Worm (Caenorhabditis elegans) whole organism, mixed stage, embryonic: Measurements from ENCODE around the gene Y71H10B.1.

Experiments used
- M03D4.4 ChIP-seq: sonication (generic microtip); optimal IDR thresholded peaks from 2 replicates; lab custom pipeline; 2017; ENCODE audit warnings: mild to moderate bottlenecking, missing genetic modification characterization, missing compliant biosample characterization
- bed-3 ChIP-seq: fragments of 200-800 bp; sonication (Bioruptor generic); optimal IDR thresholded peaks from 3 replicates; lab custom pipeline; 2018; ENCODE audit warnings: mild to moderate bottlenecking, missing genetic modification characterization, moderate library complexity, missing compliant biosample characterization
- blmp-1 ChIP-seq: fragments of 150-350 bp; optimal IDR thresholded peaks from 2 replicates; lab custom pipeline; 2014; ENCODE audit warnings: missing biosample characterization, missing genetic modification characterization
- ceh-39 ChIP-seq: fragments of 150-350 bp; optimal IDR thresholded peaks from 2 replicates; lab custom pipeline; 2014; ENCODE audit warnings: missing biosample characterization, missing genetic modification characterization
- ceh-43 ChIP-seq: fragments of 200-800 bp; sonication (Bioruptor generic); optimal IDR thresholded peaks from 2 replicates; lab custom pipeline; 2018; ENCODE audit warnings: mild to moderate bottlenecking, missing genetic modification characterization, moderate library complexity, missing compliant biosample characterization
- ceh-83 ChIP-seq: fragments of 200-800 bp; sonication (Bioruptor generic); optimal IDR thresholded peaks from 2 replicates; lab custom pipeline; 2018; ENCODE audit warnings: mild to moderate bottlenecking, missing genetic modification characterization, missing compliant biosample characterization
- ces-1 ChIP-seq: fragments of 150-350 bp; optimal IDR thresholded peaks from 2 replicates; lab custom pipeline; 2014; ENCODE audit warnings: missing biosample characterization, missing genetic modification reagents, missing genetic modification characterization
- cnd-1 ChIP-seq: fragments of 200-800 bp; sonication (Bioruptor generic); optimal IDR thresholded peaks from 2 replicates; lab custom pipeline; 2018; ENCODE audit warnings: mild to moderate bottlenecking, missing genetic modification characterization, missing compliant biosample characterization
- drap-1 ChIP-seq: fragments of 200-800 bp; sonication (Bioruptor generic); optimal IDR thresholded peaks from 3 replicates; lab custom pipeline; 2018; ENCODE audit warnings: mild to moderate bottlenecking, missing genetic modification characterization, missing compliant biosample characterization
- elt-1 ChIP-seq: sonication (generic microtip); optimal IDR thresholded peaks from 2 replicates; lab custom pipeline; 2017; ENCODE audit warnings: missing genetic modification characterization, mild to moderate bottlenecking, missing compliant biosample characterization, antibody characterized with exemption, moderate library complexity, borderline replicate concordance; ENCODE audit not compliant: insufficient read depth
- elt-3 ChIP-seq: fragments of 150-350 bp; optimal IDR thresholded peaks from 2 replicates; lab custom pipeline; 2014; ENCODE audit warnings: missing biosample characterization, missing genetic modification characterization
- flh-1 ChIP-seq: fragments of 200-800 bp; sonication (Bioruptor generic); optimal IDR thresholded peaks from 2 replicates; lab custom pipeline; 2018; ENCODE audit warnings: mild to moderate bottlenecking, missing genetic modification characterization, moderate library complexity, missing compliant biosample characterization
- ham-2 ChIP-seq: fragments of 200-800 bp; sonication (Bioruptor generic); optimal IDR thresholded peaks from 2 replicates; lab custom pipeline; 2018; ENCODE audit warnings: mild to moderate bottlenecking, missing genetic modification characterization, missing compliant biosample characterization
- hlh-1 ChIP-seq: fragments of 150-350 bp; optimal IDR thresholded peaks from 2 replicates; lab custom pipeline; 2014; ENCODE audit warnings: missing biosample characterization, missing genetic modification reagents, missing genetic modification characterization
- lin-13 ChIP-seq: fragments of 150-350 bp; optimal IDR thresholded peaks from 2 replicates; lab custom pipeline; 2014; ENCODE audit warnings: missing biosample characterization, missing genetic modification characterization
- lin-32 ChIP-seq: fragments of 200-800 bp; sonication (Bioruptor generic); optimal IDR thresholded peaks from 2 replicates; lab custom pipeline; 2018; ENCODE audit warnings: mild to moderate bottlenecking, missing genetic modification characterization, missing compliant biosample characterization
- lsy-2 ChIP-seq: fragments of 150-350 bp; optimal IDR thresholded peaks from 2 replicates; lab custom pipeline; 2014; ENCODE audit warnings: missing biosample characterization, missing genetic modification characterization
- mab-5 ChIP-seq: fragments of 150-350 bp; optimal IDR thresholded peaks from 2 replicates; lab custom pipeline; 2014; ENCODE audit warnings: missing biosample characterization, missing genetic modification characterization
- mep-1 ChIP-seq: fragments of 150-350 bp; optimal IDR thresholded peaks from 2 replicates; lab custom pipeline; 2017; ENCODE audit warnings: missing biosample characterization, missing genetic modification reagents, missing genetic modification characterization, inconsistent platforms
- mls-2 ChIP-seq: sonication (generic microtip); optimal IDR thresholded peaks from 2 replicates; lab custom pipeline; 2016; ENCODE audit warnings: mild to moderate bottlenecking, missing genetic modification characterization, moderate library complexity, missing compliant biosample characterization
- nhr-12 ChIP-seq: fragments of 150-350 bp; optimal IDR thresholded peaks from 2 replicates; lab custom pipeline; 2014; ENCODE audit warnings: missing biosample characterization, missing genetic modification characterization
- nhr-2 ChIP-seq: fragments of 150-350 bp; optimal IDR thresholded peaks from 2 replicates; lab custom pipeline; 2014; ENCODE audit warnings: missing biosample characterization, missing genetic modification characterization
- nhr-237 ChIP-seq: fragments of 150-350 bp; optimal IDR thresholded peaks from 2 replicates; lab custom pipeline; 2014; ENCODE audit warnings: missing biosample characterization, missing genetic modification characterization
- nhr-28 ChIP-seq: fragments of 150-350 bp; optimal IDR thresholded peaks from 2 replicates; lab custom pipeline; 2014; ENCODE audit warnings: missing biosample characterization, missing genetic modification characterization
- nhr-76 ChIP-seq: sonication (generic microtip); optimal IDR thresholded peaks from 2 replicates; lab custom pipeline; 2017; ENCODE audit warnings: missing biosample characterization, missing genetic modification characterization
- pha-4 ChIP-seq: fragments of 150-350 bp; optimal IDR thresholded peaks from 2 replicates; lab custom pipeline; 2018; ENCODE audit warnings: missing biosample characterization, missing genetic modification reagents, missing genetic modification characterization
- sem-2 ChIP-seq: fragments of 200-800 bp; sonication (Bioruptor generic); optimal IDR thresholded peaks from 2 replicates; lab custom pipeline; 2018; ENCODE audit warnings: mild to moderate bottlenecking, missing genetic modification characterization, missing compliant biosample characterization
- snpc-4 ChIP-seq: fragments of 150-350 bp; optimal IDR thresholded peaks from 2 replicates; lab custom pipeline; 2014; ENCODE audit warnings: missing biosample characterization, missing genetic modification characterization
- sptf-1 ChIP-seq: sonication (generic microtip); optimal IDR thresholded peaks from 2 replicates; lab custom pipeline; 2017; ENCODE audit warnings: mild to moderate bottlenecking, missing genetic modification characterization, moderate library complexity, missing compliant biosample characterization
- tbx-8 ChIP-seq: fragments of 200-800 bp; sonication (Bioruptor generic); optimal IDR thresholded peaks from 2 replicates; lab custom pipeline; 2018; ENCODE audit warnings: mild to moderate bottlenecking, missing genetic modification characterization, moderate library complexity, missing compliant biosample characterization
- unc-120 ChIP-seq: sonication (generic microtip); optimal IDR thresholded peaks from 2 replicates; lab custom pipeline; 2017; ENCODE audit warnings: missing genetic modification characterization, missing compliant biosample characterization; ENCODE audit not compliant: poor library complexity, severe bottlenecking
- unc-39 ChIP-seq: fragments of 150-350 bp; optimal IDR thresholded peaks from 2 replicates; lab custom pipeline; 2014; ENCODE audit warnings: missing biosample characterization, missing genetic modification characterization
- unc-62 ChIP-seq: fragments of 150-350 bp; optimal IDR thresholded peaks from 2 replicates; lab custom pipeline; 2014; ENCODE audit warnings: missing biosample characterization, missing genetic modification reagents, missing genetic modification characterization
- zip-8 ChIP-seq: fragments of 150-350 bp; optimal IDR thresholded peaks from 2 replicates; lab custom pipeline; 2014; ENCODE audit warnings: missing biosample characterization, missing genetic modification characterization
- ztf-11 ChIP-seq: fragments of 150-350 bp; optimal IDR thresholded peaks from 2 replicates; lab custom pipeline; 2014; ENCODE audit warnings: missing biosample characterization, missing genetic modification characterization

Gene Y71H10B.1

DNA sequence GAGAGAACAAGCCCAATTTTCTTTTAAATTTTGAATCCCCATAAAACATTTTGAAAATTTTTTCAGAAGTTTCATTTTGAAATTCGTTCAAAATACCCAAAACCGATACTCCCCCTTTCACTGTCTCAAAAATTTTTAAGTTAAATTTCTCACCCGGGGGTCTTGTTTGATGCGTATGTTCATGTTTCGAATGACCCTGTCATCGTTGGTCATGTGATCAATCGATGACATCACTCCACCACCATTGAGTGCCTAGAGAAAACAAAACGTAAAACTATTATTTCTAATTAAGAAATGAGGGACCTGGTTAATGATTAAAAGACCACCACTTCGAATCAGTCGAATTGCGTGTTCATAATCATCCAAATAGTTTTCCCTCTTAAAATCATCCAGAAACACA, 18.3 kb upstream of the Y71H10B.1 start:
- TF ChIP-seq elt-3 (tag; lab: Kevin White, UChicago) (no peak), nhr-2 (tag; lab: Kevin White, UChicago) (no peak), bed-3 (GFP tag; lab: Kevin White, UChicago) (no peak), lsy-2 (no peak), M03D4.4 (tag; lab: Kevin White, UChicago) (no peak), nhr-76 (tag; lab: Kevin White, UChicago) (no peak), zip-8 (no peak), ces-1 (GFP tag; lab: Kevin White, UChicago) (no peak), lin-13 (no peak), ham-2 (no peak), ceh-39 (tag; lab: Kevin White, UChicago) (no peak), nhr-237 (no peak), elt-1 (tag; lab: Kevin White, UChicago) (no peak), unc-120 (tag; lab: Kevin White, UChicago) (no peak), mep-1 (no peak)

DNA sequence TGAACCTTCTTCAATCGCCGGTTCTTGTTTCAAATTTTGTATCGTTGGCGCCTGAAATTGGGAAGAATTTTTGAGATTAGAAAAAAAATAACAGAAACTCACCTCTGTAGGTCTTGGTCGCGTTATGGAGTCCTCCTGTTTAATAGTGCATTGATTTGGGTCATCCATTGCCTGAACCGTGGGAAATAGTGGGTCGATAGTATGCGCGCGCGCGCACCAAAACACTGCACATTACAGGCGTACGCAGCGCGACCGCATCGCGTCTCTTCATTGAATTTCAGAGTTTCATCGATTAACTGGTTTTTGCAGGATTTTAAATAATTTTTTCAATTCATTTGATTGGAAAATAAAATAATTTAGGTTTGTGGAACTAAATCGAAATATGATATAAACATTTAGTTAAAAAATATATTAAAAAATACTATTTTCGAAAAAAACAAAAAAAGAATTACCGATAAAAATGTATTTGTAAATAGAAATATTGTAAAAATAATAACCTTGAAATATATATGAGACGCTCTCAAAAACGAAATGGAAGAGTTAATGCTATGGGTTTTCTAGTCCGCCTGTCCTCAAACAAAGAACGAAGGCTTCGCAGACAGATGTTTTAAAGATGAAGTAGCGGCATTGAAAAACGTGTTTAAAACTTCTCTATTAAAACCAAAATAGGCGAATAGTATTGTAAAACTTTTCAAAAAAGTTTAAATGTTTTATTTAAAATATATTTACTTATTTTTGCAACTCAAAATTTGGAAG, 17.2 kb upstream of the Y71H10B.1 start, which contains the start of gene tra-4:
Gene tra-4, minus strand, starts transcription at position 534 of the 756 bp plus-strand sequence.
- TF ChIP-seq drap-1 (GFP tag; lab: Kevin White, UChicago) (no peak), ceh-39 (tag; lab: Kevin White, UChicago) (peak; percentile 78)
- TF ChIP-seq, all 35 proteins: peak for 1

DNA sequence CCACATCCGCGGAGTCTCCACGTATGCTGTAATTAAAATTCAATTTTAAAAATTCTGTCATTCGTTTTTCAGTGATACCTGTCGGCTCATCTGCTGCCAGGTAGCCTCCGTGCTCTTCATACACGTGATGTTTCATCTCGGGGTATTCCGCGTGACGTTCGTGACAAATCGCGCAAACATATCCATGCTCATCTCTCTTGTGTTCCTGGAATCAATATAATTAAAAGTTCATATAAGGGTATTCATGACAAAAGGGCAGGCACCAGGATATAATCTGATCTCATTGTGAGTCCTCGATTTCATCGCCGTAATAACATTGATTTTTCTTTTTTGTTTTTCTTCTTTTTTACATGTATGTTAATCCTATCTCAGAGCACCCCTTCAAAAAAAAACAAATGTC, 13.9 kb upstream of the Y71H10B.1 start:
- TF ChIP-seq snpc-4 (tag; lab: Kevin White, UChicago) (no peak), mls-2 (tag; lab: Kevin White, UChicago) (no peak), M03D4.4 (tag; lab: Kevin White, UChicago) (no peak), unc-62 (GFP tag; lab: Kevin White, UChicago) (no peak), zip-8 (no peak), nhr-76 (tag; lab: Kevin White, UChicago) (no peak), mep-1 (no peak), hlh-1 (tag; lab: Kevin White, UChicago) (no peak), nhr-12 (tag; lab: Kevin White, UChicago) (no peak), elt-3 (tag; lab: Kevin White, UChicago) (no peak), unc-39 (no peak), ham-2 (no peak), ceh-83 (GFP tag; lab: Kevin White, UChicago) (no peak), lin-13 (no peak), cnd-1 (tag; lab: Kevin White, UChicago) (no peak), tbx-8 (no peak), bed-3 (GFP tag; lab: Kevin White, UChicago) (no peak), nhr-237 (no peak), ces-1 (GFP tag; lab: Kevin White, UChicago) (no peak)

DNA sequence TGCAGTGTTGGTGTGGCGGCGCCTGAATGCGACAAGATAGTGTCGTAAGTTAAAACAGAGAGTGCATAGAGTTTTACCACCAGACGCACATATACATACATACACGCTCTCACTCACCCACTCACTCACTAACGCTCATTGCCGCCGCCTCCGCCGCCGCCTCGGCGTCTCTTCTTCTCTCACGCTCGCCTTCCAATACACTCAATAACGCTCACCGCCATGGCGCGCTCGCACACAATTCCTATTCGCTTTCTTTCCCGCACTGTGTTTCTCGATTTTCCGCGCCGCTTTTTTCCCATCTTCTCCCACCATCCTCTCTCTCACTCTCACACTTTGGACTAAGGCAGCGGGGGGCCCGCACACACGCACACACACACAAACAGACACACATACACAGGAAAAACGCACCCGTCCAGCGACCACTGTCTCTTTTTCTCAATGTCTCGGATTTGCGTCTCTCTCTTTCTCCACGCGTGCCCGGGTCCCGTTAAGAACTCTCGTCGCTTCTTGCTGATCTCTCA, 12.4 kb upstream of the Y71H10B.1 start, which contains the start of gene kin-29:
Gene kin-29, minus strand, starts transcription at position 51 of the 521 bp plus-strand sequence.
- TF ChIP-seq ceh-39 (tag; lab: Kevin White, UChicago) (no peak), mep-1 (peak; percentile 70), M03D4.4 (tag; lab: Kevin White, UChicago) (peak; percentile 77), ztf-11 (tag; lab: Kevin White, UChicago) (peak; percentile 2), unc-120 (tag; lab: Kevin White, UChicago) (peak; percentile 92), tbx-8 (no peak), mab-5 (tag; lab: Kevin White, UChicago) (no peak), cnd-1 (tag; lab: Kevin White, UChicago) (peak; percentile 34), hlh-1 (tag; lab: Kevin White, UChicago) (no peak), nhr-237 (peak; percentile 69), lin-13 (peak; percentile 61), nhr-12 (tag; lab: Kevin White, UChicago) (no peak), lsy-2 (peak; percentile 42), bed-3 (GFP tag; lab: Kevin White, UChicago) (peak; percentile 29), elt-1 (tag; lab: Kevin White, UChicago) (no peak), pha-4 (tag; lab: Kevin White, UChicago) (peak; percentile 48), nhr-76 (tag; lab: Kevin White, UChicago) (no peak), ham-2 (peak; percentile 77), ceh-83 (GFP tag; lab: Kevin White, UChicago) (peak; percentile 34), sem-2 (GFP tag; lab: Kevin White, UChicago) (no peak), unc-39 (no peak), elt-3 (tag; lab: Kevin White, UChicago) (no peak), mls-2 (tag; lab: Kevin White, UChicago) (peak; percentile 90), ces-1 (GFP tag; lab: Kevin White, UChicago) (peak; percentile 61), unc-62 (GFP tag; lab: Kevin White, UChicago) (peak; percentile 72), blmp-1 (peak; percentile 65), drap-1 (GFP tag; lab: Kevin White, UChicago) (peak; percentile 77), snpc-4 (tag; lab: Kevin White, UChicago) (no peak), nhr-28 (tag; lab: Kevin White, UChicago) (no peak), lin-32 (GFP tag; lab: Kevin White, UChicago) (no peak), flh-1 (GFP tag; lab: Kevin White, UChicago) (peak; percentile 37), ceh-43 (GFP tag; lab: Kevin White, UChicago) (peak; percentile 38), nhr-2 (tag; lab: Kevin White, UChicago) (no peak), sptf-1 (tag; lab: Kevin White, UChicago) (peak; percentile 76)
